Worm (Caenorhabditis elegans) whole organism, L4 larva: ENCODE data around the gene F11A5.5.

Source experiments
- aha-1 ChIP-seq: fragments of 150-350 bp; peaks from one replicate; lab custom pipeline; 2014; ENCODE audit warnings: missing biosample characterization, missing genetic modification characterization
- attf-4 ChIP-seq: sonication (generic microtip); optimal IDR thresholded peaks from 3 replicates; lab custom pipeline; 2017; ENCODE audit warnings: missing biosample characterization, missing genetic modification characterization
- ceh-62 ChIP-seq: sonication (generic microtip); optimal IDR thresholded peaks from 2 replicates; lab custom pipeline; 2017; ENCODE audit warnings: missing biosample characterization, missing genetic modification characterization

- TF ChIP-seq aha-1 = no peak
- TF ChIP-seq ceh-62 (tag; lab: Kevin White, UChicago) = no peak
- TF ChIP-seq attf-4 (tag; lab: Kevin White, UChicago) = no peak
Observed at ce11 chrV:16218972-16219757, 21.0 kb downstream of the F11A5.5 start, which contains the start of gene glc-1.
